Fruit fly (Drosophila melanogaster) whole organism, embryonic: ENCODE data around the gene CG44405.

Source experiments
- Bteb2 ChIP-seq: fragments of 200-800 bp; sonication (Bioruptor generic); optimal IDR thresholded peaks from 2 replicates; lab custom pipeline; 2016; ENCODE audit warnings: missing biosample characterization, missing genetic modification characterization
- CG11398 ChIP-seq: fragments of 200-800 bp; sonication (Bioruptor generic); optimal IDR thresholded peaks from 2 replicates; lab custom pipeline; 2016; ENCODE audit warnings: missing biosample characterization, missing genetic modification characterization
- CG11560 ChIP-seq: fragments of 200-800 bp; sonication (Bioruptor generic); IDR thresholded peaks from 3 replicates; pipeline ENCODE4 v1.3.6; 2022; ENCODE audit warnings: missing biosample characterization, missing genetic modification characterization
- CG11695 ChIP-seq: fragments of 200-800 bp; sonication (Bioruptor generic); IDR thresholded peaks from 3 replicates; pipeline ENCODE4 v1.3.6; 2022; ENCODE audit warnings: missing biosample characterization, missing genetic modification characterization
- CG11696 ChIP-seq: fragments of 200-800 bp; sonication (Bioruptor generic); IDR thresholded peaks from 2 replicates; pipeline ENCODE4 v1.3.6; 2022; ENCODE audit warnings: missing biosample characterization, missing genetic modification characterization
- CG15696 ChIP-seq: fragments of 200-800 bp; sonication (Bioruptor generic); optimal IDR thresholded peaks from 2 replicates; lab custom pipeline; 2019; ENCODE audit warnings: missing biosample characterization, mild to moderate bottlenecking, missing genetic modification characterization, moderate library complexity
- CG16815 ChIP-seq: fragments of 200-800 bp; sonication (Bioruptor generic); optimal IDR thresholded peaks from 3 replicates; lab custom pipeline; 2017; ENCODE audit warnings: missing biosample characterization, mild to moderate bottlenecking, missing genetic modification characterization
- CG17359 ChIP-seq: fragments of 200-800 bp; sonication (Bioruptor generic); optimal IDR thresholded peaks from 3 replicates; lab custom pipeline; 2018; ENCODE audit warnings: missing biosample characterization, mild to moderate bottlenecking, missing genetic modification characterization, moderate library complexity
- CG18011 ChIP-seq: fragments of 200-800 bp; sonication (Bioruptor generic); optimal IDR thresholded peaks from 2 replicates; lab custom pipeline; 2017; ENCODE audit warnings: missing biosample characterization, missing genetic modification characterization, mild to moderate bottlenecking, moderate library complexity, missing genotype
- CG30020 ChIP-seq: fragments of 200-800 bp; optimal IDR thresholded peaks from 2 replicates; lab custom pipeline; 2019; ENCODE audit warnings: missing biosample characterization, mild to moderate bottlenecking, missing genetic modification characterization, moderate library complexity
- CG3163 ChIP-seq: fragments of 200-800 bp; sonication (Bioruptor generic); optimal IDR thresholded peaks from 3 replicates; lab custom pipeline; 2016; ENCODE audit warnings: missing biosample characterization, missing genetic modification characterization
- CG33213 ChIP-seq: fragments of 200-800 bp; sonication (Bioruptor generic); optimal IDR thresholded peaks from 3 replicates; lab custom pipeline; 2016; ENCODE audit warnings: missing biosample characterization, missing genetic modification characterization
- CG3407 ChIP-seq: fragments of 200-800 bp; sonication (Bioruptor generic); optimal IDR thresholded peaks from 2 replicates; lab custom pipeline; 2018; ENCODE audit warnings: missing biosample characterization, mild to moderate bottlenecking, missing genetic modification characterization
- CG34422 ChIP-seq: fragments of 200-800 bp; sonication (Bioruptor generic); IDR thresholded peaks from 3 replicates; pipeline ENCODE4 v1.3.6; 2022; ENCODE audit warnings: missing biosample characterization, missing genetic modification characterization
- CG3726 ChIP-seq: fragments of 200-800 bp; sonication (Bioruptor generic); IDR thresholded peaks from 3 replicates; pipeline ENCODE4, ENCODE4 v1.3.6; 2022; ENCODE audit warnings: missing biosample characterization, missing genetic modification characterization
- CG4282 ChIP-seq: fragments of 200-800 bp; sonication (Bioruptor generic); optimal IDR thresholded peaks from 2 replicates; lab custom pipeline; 2016; ENCODE audit warnings: missing biosample characterization, missing genetic modification characterization
- CG6854 ChIP-seq: fragments of 200-800 bp; sonication (Bioruptor generic); optimal IDR thresholded peaks from 3 replicates; lab custom pipeline; 2017; ENCODE audit warnings: missing biosample characterization, mild to moderate bottlenecking, missing genetic modification characterization
- CG7372 ChIP-seq: fragments of 200-800 bp; sonication (Bioruptor generic); IDR thresholded peaks from 2 replicates; pipeline ENCODE4 v1.3.6; 2022; ENCODE audit warnings: missing biosample characterization, missing genetic modification characterization
- CG7928 ChIP-seq: fragments of 200-800 bp; sonication (Bioruptor generic); optimal IDR thresholded peaks from 2 replicates; lab custom pipeline; 2017; ENCODE audit warnings: missing biosample characterization, mild to moderate bottlenecking, missing genetic modification characterization
- CG8478 ChIP-seq: fragments of >200 bp; optimal IDR thresholded peaks from 2 replicates; lab custom pipeline; 2018
- Dfd ChIP-seq, 2 experiments: fragments of >200 bp; optimal IDR thresholded peaks; 2 replicates each; lab custom pipeline; 2017; ENCODE audit warnings: missing biosample characterization in 2 of 2, missing genetic modification characterization in 2 of 2
- Dref ChIP-seq: fragments of 200-800 bp; sonication (Bioruptor generic); IDR thresholded peaks from 2 replicates; pipeline ENCODE4 v1.3.6; 2022; ENCODE audit warnings: missing biosample characterization, missing genetic modification characterization
- E2f2 ChIP-seq: fragments of 200-800 bp; sonication (Bioruptor generic); IDR thresholded peaks from 2 replicates; pipeline ENCODE4 v1.3.6; 2022; ENCODE audit warnings: missing biosample characterization, missing genetic modification characterization
- Ets65A ChIP-seq: fragments of 200-800 bp; sonication (Bioruptor generic); peaks from one replicate; lab custom pipeline; 2016; ENCODE audit warnings: missing biosample characterization, missing genetic modification characterization
- Hr39 ChIP-seq: fragments of >200 bp; optimal IDR thresholded peaks from 2 replicates; lab custom pipeline; 2017
- Hsf ChIP-seq: fragments of 200-800 bp; sonication (Bioruptor generic); optimal IDR thresholded peaks from 3 replicates; lab custom pipeline; 2016; ENCODE audit warnings: missing biosample characterization, missing genetic modification characterization
- Lpt ChIP-seq: fragments of >200 bp; optimal IDR thresholded peaks from 2 replicates; lab custom pipeline; 2018; ENCODE audit warnings: missing biosample characterization, missing genetic modification characterization
- MBD-R2 ChIP-seq: fragments of 200-800 bp; sonication (Bioruptor generic); IDR thresholded peaks from 2 replicates; pipeline ENCODE4 v1.3.6; 2022; ENCODE audit warnings: missing biosample characterization, missing genetic modification characterization
- Med ChIP-seq: fragments of 200-800 bp; sonication (Bioruptor generic); peaks from one replicate; lab custom pipeline; 2016; ENCODE audit warnings: missing biosample characterization, missing genetic modification characterization, mild to moderate bottlenecking, inconsistent platforms, moderate library complexity
- YL-1 ChIP-seq: fragments of 200-800 bp; sonication (Bioruptor generic); optimal IDR thresholded peaks from 3 replicates; lab custom pipeline; 2017; ENCODE audit warnings: missing biosample characterization, mild to moderate bottlenecking, missing genetic modification characterization
- az2 ChIP-seq: fragments of 200-800 bp; sonication (Bioruptor generic); optimal IDR thresholded peaks from 3 replicates; lab custom pipeline; 2016; ENCODE audit warnings: missing biosample characterization, missing genetic modification characterization
- bsh ChIP-seq, 2 experiments: fragments of 200-800 bp; sonication (Bioruptor generic); optimal IDR thresholded peaks; 2 replicates each; lab custom pipeline; 2017 to 2018; ENCODE audit warnings: mild to moderate bottlenecking in 2 of 2, missing biosample characterization in 2 of 2, missing genetic modification characterization in 2 of 2, moderate library complexity in 1 of 2
- caup ChIP-seq: fragments of 200-800 bp; sonication (Bioruptor generic); optimal IDR thresholded peaks from 3 replicates; lab custom pipeline; 2017; ENCODE audit warnings: missing biosample characterization, mild to moderate bottlenecking, missing genetic modification characterization, moderate library complexity; ENCODE audit not compliant: severe bottlenecking
- ci ChIP-seq: fragments of 200-800 bp; sonication (Bioruptor generic); IDR thresholded peaks from 3 replicates; pipeline ENCODE4 v1.3.6; 2022; ENCODE audit warnings: missing biosample characterization, missing genetic modification characterization
- dmrt11E ChIP-seq: fragments of 200-800 bp; sonication (Bioruptor generic); optimal IDR thresholded peaks from 3 replicates; lab custom pipeline; 2018; ENCODE audit warnings: missing biosample characterization, mild to moderate bottlenecking, missing genetic modification characterization, moderate library complexity
- fd96Cb ChIP-seq: fragments of 200-800 bp; sonication (Bioruptor generic); optimal IDR thresholded peaks from 2 replicates; lab custom pipeline; 2018; ENCODE audit warnings: missing biosample characterization, mild to moderate bottlenecking, missing genetic modification characterization, moderate library complexity
- fru ChIP-seq: fragments of >200 bp; optimal IDR thresholded peaks from 2 replicates; lab custom pipeline; 2017
- fu2 ChIP-seq: fragments of 200-800 bp; sonication (Bioruptor generic); optimal IDR thresholded peaks from 2 replicates; lab custom pipeline; 2016; ENCODE audit warnings: missing biosample characterization, missing genetic modification characterization
- gem ChIP-seq: fragments of 200-800 bp; sonication (Bioruptor generic); optimal IDR thresholded peaks from 2 replicates; lab custom pipeline; 2019; ENCODE audit warnings: missing biosample characterization, mild to moderate bottlenecking, missing genetic modification characterization, moderate library complexity
- hkb ChIP-seq, 2 experiments: fragments of 200-800 bp in 1 of 2; fragments of >200 bp in 1 of 2; sonication (Bioruptor generic) in 1 of 2; IDR thresholded peaks in 1 of 2; optimal IDR thresholded peaks in 1 of 2; 2 replicates each; pipeline versions ENCODE4 v1.3.6 to Lab custom; 2017 to 2022; ENCODE audit warnings: missing biosample characterization in 1 of 2, missing genetic modification characterization in 1 of 2
- kni ChIP-seq: fragments of 200-800 bp; sonication (Bioruptor generic); optimal IDR thresholded peaks from 3 replicates; lab custom pipeline; 2017; ENCODE audit warnings: mild to moderate bottlenecking, missing biosample characterization, missing genetic modification reagents, missing genetic modification characterization
- nom ChIP-seq: fragments of 200-800 bp; sonication (Bioruptor generic); optimal IDR thresholded peaks from 2 replicates; lab custom pipeline; 2017; ENCODE audit warnings: missing biosample characterization, missing genetic modification characterization, mild to moderate bottlenecking, moderate library complexity, missing genetic modification reagents
- p53 ChIP-seq: fragments of 200-800 bp; sonication (Bioruptor generic); optimal IDR thresholded peaks from 2 replicates; lab custom pipeline; 2016; ENCODE audit warnings: missing biosample characterization, missing genetic modification characterization
- pan ChIP-seq, 4 experiments: fragments of >200 bp in 3 of 4; fragments of 200-800 bp in 1 of 4; sonication (Bioruptor generic) in 1 of 4; optimal IDR thresholded peaks in 3 of 4; IDR thresholded peaks in 1 of 4; 2 replicates each; pipeline versions ENCODE4 v1.3.6 to Lab custom; 2017 to 2022; ENCODE audit warnings: missing biosample characterization in 2 of 4, missing genetic modification characterization in 2 of 4, mixed read lengths in 1 of 4
- pho ChIP-seq: fragments of 200-800 bp; sonication (Bioruptor generic); optimal IDR thresholded peaks from 2 replicates; lab custom pipeline; 2016; ENCODE audit warnings: missing biosample characterization, missing genetic modification characterization
- pros ChIP-seq: fragments of 200-800 bp; sonication (Bioruptor generic); optimal IDR thresholded peaks from 3 replicates; lab custom pipeline; 2019; ENCODE audit warnings: missing biosample characterization, mild to moderate bottlenecking, missing genetic modification characterization, moderate library complexity
- sug ChIP-seq: fragments of 200-800 bp; optimal IDR thresholded peaks from 2 replicates; lab custom pipeline; 2019; ENCODE audit warnings: missing biosample characterization, mild to moderate bottlenecking, missing genetic modification characterization, moderate library complexity
- trem ChIP-seq: fragments of 200-800 bp; optimal IDR thresholded peaks from 3 replicates; lab custom pipeline; 2019; ENCODE audit warnings: missing biosample characterization, mild to moderate bottlenecking, missing genetic modification characterization, moderate library complexity
- tx ChIP-seq: fragments of 200-800 bp; sonication (Bioruptor generic); optimal IDR thresholded peaks from 2 replicates; lab custom pipeline; 2016; ENCODE audit warnings: missing biosample characterization, missing genetic modification characterization

Gene CG44405

DNA sequence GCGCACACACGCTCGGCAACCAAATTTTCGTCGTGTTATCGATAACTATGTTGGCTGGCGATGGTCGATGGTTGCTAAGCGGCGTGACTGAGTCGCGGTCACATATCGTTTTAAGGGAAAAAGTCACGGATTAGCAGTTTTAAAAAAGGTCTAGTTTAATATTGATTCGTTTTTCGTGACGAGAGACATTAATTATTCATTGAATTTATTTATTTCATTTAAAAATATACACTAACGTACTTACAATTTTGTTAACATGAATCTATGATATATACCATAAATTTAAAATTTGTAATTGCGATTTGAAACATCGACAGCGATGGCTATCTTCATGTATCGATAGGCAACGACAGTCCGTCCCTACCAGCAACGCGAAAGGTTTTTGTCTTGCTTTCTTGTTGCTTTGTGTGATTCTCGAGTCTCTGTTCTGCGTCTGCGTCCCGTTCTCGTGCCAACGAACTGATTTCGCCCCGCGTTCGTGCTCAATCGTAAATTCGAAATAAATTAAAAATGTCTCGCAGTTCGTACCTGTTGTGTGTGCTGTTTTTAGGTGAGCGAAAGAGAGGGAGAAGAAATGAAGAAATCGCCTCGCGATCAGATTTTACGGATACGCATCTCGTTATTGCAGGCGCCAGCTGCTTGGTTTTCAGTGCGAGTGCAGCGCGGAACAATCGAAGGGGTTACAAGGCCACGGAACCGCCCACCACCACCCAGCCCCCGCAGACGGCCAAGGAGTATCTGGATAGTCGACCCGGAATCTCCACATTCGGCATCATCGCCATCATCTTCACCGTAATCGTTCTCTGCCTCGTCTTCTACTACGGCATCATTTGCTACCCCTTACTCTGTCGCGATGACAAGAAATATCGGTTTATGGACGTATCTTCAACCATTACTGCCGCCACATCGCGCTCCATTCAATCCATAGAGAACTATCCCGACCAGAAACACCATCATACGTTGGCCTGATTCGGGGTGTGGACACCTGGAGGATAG, 10.8 kb upstream of the CG44405 start, which contains the start of the genes Hyls1, chif and CG4455 (continued):
- TF ChIP-seq Bteb2 (no peak), gem (tag; lab: Kevin White, UChicago) (peak; percentile 63), CG34422 (GFP tag; lab: Robert Waterston, UW) (0 out of 3 replicates have a peak, but pooled peaks have one; percentile 18), Hsf (GFP tag; lab: Kevin White, UChicago) (no peak), Med (GFP tag; lab: Kevin White, UChicago) (peak; percentile 67), Dfd (GFP tag; optimal IDR thresholded peaks at IDR 0.05; lab: Kevin White, UChicago) (no peak), p53 (GFP tag; lab: Kevin White, UChicago) (no peak), CG3163 (GFP tag; lab: Kevin White, UChicago) (no peak), CG7372 (GFP tag; lab: Robert Waterston, UW) (no peak), Lpt (GFP tag; lab: Kevin White, UChicago) (no peak), CG3726 (GFP tag; lab: Robert Waterston, UW) (no peak), CG11695 (no peak), ci (peak; percentile 42; the same call in 1 of the 3 replicates), YL-1 (GFP tag; lab: Kevin White, UChicago) (peak; percentile 11), nom (GFP tag; lab: Kevin White, UChicago) (no peak), CG11696 (no peak), fru (lab: Kevin White, UChicago) (no peak), tx (no peak), trem (tag; lab: Kevin White, UChicago) (peak; percentile 81), CG11398 (GFP tag; lab: Kevin White, UChicago) (no peak), sug (tag; lab: Kevin White, UChicago) (peak; percentile 50), CG3407 (peak; percentile 5), CG33213 (no peak), Hr39 (lab: Kevin White, UChicago) (no peak), fu2 (GFP tag; lab: Kevin White, UChicago) (no peak), CG6854 (GFP tag; lab: Kevin White, UChicago) (no peak), Ets65A (GFP tag; lab: Kevin White, UChicago) (peak; percentile 68), az2 (peak; percentile 11), CG30020 (tag; lab: Kevin White, UChicago) (peak; percentile 79), hkb (optimal IDR thresholded peaks at IDR 0.05; lab: Kevin White, UChicago) (peak; percentile 82), hkb (GFP tag; IDR thresholded peaks at IDR 0.05; lab: Robert Waterston, UW) (no peak), pho (GFP tag; lab: Kevin White, UChicago) (no peak), Dref (GFP tag; lab: Robert Waterston, UW) (peak; percentile 79), fd96Cb (no peak), pan (optimal IDR thresholded peaks at IDR 0.05; lab: Kevin White, UChicago) (no peak), pan (GFP tag; optimal IDR thresholded peaks at IDR 0.05 in 1 of 2, IDR thresholded peaks at IDR 0.05 in 1 of 2) (peak in 1 of 2 experiments; percentile 41), kni (GFP tag; lab: Kevin White, UChicago) (no peak), CG15696 (tag; lab: Kevin White, UChicago) (peak; percentile 56), caup (GFP tag; lab: Kevin White, UChicago) (peak; percentile 20), MBD-R2 (no peak; the same call in none of the 2 replicates), CG7928 (GFP tag; lab: Kevin White, UChicago) (peak; percentile 57), dmrt11E (peak; percentile 43), CG16815 (GFP tag; lab: Kevin White, UChicago) (no peak), CG4282 (GFP tag; lab: Kevin White, UChicago) (no peak), CG8478 (no peak), CG11560 (no peak), pros (peak; percentile 20), CG18011 (GFP tag; lab: Kevin White, UChicago) (no peak), CG17359 (tag; lab: Kevin White, UChicago) (no peak), E2f2 (GFP tag; lab: Robert Waterston, UW) (peak; percentile 49), bsh (GFP tag; optimal IDR thresholded peaks at IDR 0.05; lab: Kevin White, UChicago) (no peak)
